Worm (Caenorhabditis elegans) whole organism, L2 larva: ENCODE results near the gene gcy-1.
A peak's percentile ranks its signal among the peaks of the same experiment; 100 is the strongest.

ENCODE experiments used
- C34F6.9 ChIP-seq: fragments of 150-350 bp; optimal IDR thresholded peaks from 2 replicates; lab custom pipeline; 2014; ENCODE audit warnings: missing biosample characterization, missing genetic modification characterization
- F13H6.1 ChIP-seq: sonication (generic microtip); optimal IDR thresholded peaks from 2 replicates; lab custom pipeline; 2016; ENCODE audit warnings: missing genetic modification characterization, missing compliant biosample characterization
- R02D3.7 ChIP-seq: fragments of 150-350 bp; optimal IDR thresholded peaks from 2 replicates; lab custom pipeline; 2014; ENCODE audit warnings: missing biosample characterization, missing genetic modification characterization
- Y55F3AM.14 ChIP-seq: fragments of 200-800 bp; sonication (Bioruptor generic); optimal IDR thresholded peaks from 2 replicates; lab custom pipeline; 2018; ENCODE audit warnings: mild to moderate bottlenecking, missing genetic modification characterization, missing compliant biosample characterization
- ZK546.5 ChIP-seq: sonication (generic microtip); optimal IDR thresholded peaks from 2 replicates; lab custom pipeline; 2017; ENCODE audit warnings: missing biosample characterization, missing genetic modification characterization
- alr-1 ChIP-seq: fragments of 150-350 bp; optimal IDR thresholded peaks from 2 replicates; lab custom pipeline; 2014; ENCODE audit warnings: missing biosample characterization, missing genetic modification characterization
- aly-2 ChIP-seq: fragments of 150-350 bp; optimal IDR thresholded peaks from 2 replicates; lab custom pipeline; 2014; ENCODE audit warnings: missing biosample characterization, missing genetic modification characterization
- ama-1 ChIP-seq: fragments of 150-350 bp; optimal IDR thresholded peaks from 2 replicates; lab custom pipeline; 2018; ENCODE audit warnings: inconsistent platforms
- blmp-1 ChIP-seq: sonication (generic microtip); optimal IDR thresholded peaks from 2 replicates; lab custom pipeline; 2017; ENCODE audit warnings: missing genetic modification characterization, mild to moderate bottlenecking, missing compliant biosample characterization, antibody characterized with exemption, moderate library complexity; ENCODE audit not compliant: insufficient read depth
- ceh-16 ChIP-seq: fragments of 150-350 bp; optimal IDR thresholded peaks from 2 replicates; lab custom pipeline; 2014; ENCODE audit warnings: missing biosample characterization, missing genetic modification characterization
- ceh-82 ChIP-seq: fragments of 150-350 bp; optimal IDR thresholded peaks from 2 replicates; lab custom pipeline; 2014; ENCODE audit warnings: missing biosample characterization, missing genetic modification characterization
- dmd-4 ChIP-seq: sonication (generic microtip); optimal IDR thresholded peaks from 2 replicates; lab custom pipeline; 2017; ENCODE audit warnings: missing biosample characterization, missing genetic modification characterization
- egl-27 ChIP-seq: sonication (generic microtip); optimal IDR thresholded peaks from 3 replicates; lab custom pipeline; 2017; ENCODE audit warnings: missing biosample characterization, missing genetic modification reagents, missing genetic modification characterization
- elt-1 ChIP-seq: fragments of 150-350 bp; optimal IDR thresholded peaks from 2 replicates; lab custom pipeline; 2014; ENCODE audit warnings: missing biosample characterization, missing genetic modification characterization
- fos-1 ChIP-seq: fragments of 150-350 bp; optimal IDR thresholded peaks from 2 replicates; lab custom pipeline; 2014; ENCODE audit warnings: missing biosample characterization, missing genetic modification characterization
- gmeb-1 ChIP-seq: fragments of 150-350 bp; optimal IDR thresholded peaks from 2 replicates; lab custom pipeline; 2014; ENCODE audit warnings: missing biosample characterization, missing genetic modification characterization
- lin-11 ChIP-seq: fragments of 150-350 bp; sonication (generic microtip); optimal IDR thresholded peaks from 2 replicates; lab custom pipeline; 2014; ENCODE audit warnings: missing biosample characterization, missing genetic modification characterization, inconsistent platforms, mixed read lengths
- lin-39 ChIP-seq: fragments of 150-350 bp; optimal IDR thresholded peaks from 2 replicates; lab custom pipeline; 2014; ENCODE audit warnings: missing biosample characterization, missing genetic modification reagents, missing genetic modification characterization
- mab-5 ChIP-seq: fragments of 150-350 bp; optimal IDR thresholded peaks from 2 replicates; lab custom pipeline; 2014; ENCODE audit warnings: missing biosample characterization, missing genetic modification characterization
- mbf-1 ChIP-seq: sonication (generic microtip); optimal IDR thresholded peaks from 2 replicates; lab custom pipeline; 2017; ENCODE audit warnings: missing biosample characterization, missing genetic modification characterization
- nhr-10 ChIP-seq: sonication (generic microtip); optimal IDR thresholded peaks from 2 replicates; lab custom pipeline; 2017; ENCODE audit warnings: missing biosample characterization, missing genetic modification characterization
- nhr-11 ChIP-seq: fragments of 150-350 bp; optimal IDR thresholded peaks from 2 replicates; lab custom pipeline; 2014; ENCODE audit warnings: missing biosample characterization, missing genetic modification characterization
- nhr-129 ChIP-seq: fragments of 150-350 bp; optimal IDR thresholded peaks from 2 replicates; lab custom pipeline; 2014; ENCODE audit warnings: missing biosample characterization, missing genetic modification characterization
- nhr-23 ChIP-seq: fragments of 150-350 bp; optimal IDR thresholded peaks from 2 replicates; lab custom pipeline; 2014; ENCODE audit warnings: missing biosample characterization, missing genetic modification reagents, missing genetic modification characterization
- nhr-25 ChIP-seq: fragments of 150-350 bp; sonication (generic microtip); optimal IDR thresholded peaks from 3 replicates; lab custom pipeline; 2014; ENCODE audit warnings: missing biosample characterization, missing genetic modification characterization
- nhr-6 ChIP-seq: fragments of 150-350 bp; optimal IDR thresholded peaks from 2 replicates; lab custom pipeline; 2014; ENCODE audit warnings: missing biosample characterization, missing genetic modification characterization
- nhr-77 ChIP-seq: fragments of 150-350 bp; optimal IDR thresholded peaks from 2 replicates; lab custom pipeline; 2014; ENCODE audit warnings: missing biosample characterization, missing genetic modification characterization
- sem-4 ChIP-seq: fragments of 150-350 bp; optimal IDR thresholded peaks from 2 replicates; lab custom pipeline; 2014; ENCODE audit warnings: missing biosample characterization, missing genetic modification reagents, missing genetic modification characterization
- skn-1 ChIP-seq: sonication (generic microtip); optimal IDR thresholded peaks from 2 replicates; lab custom pipeline; 2017; ENCODE audit warnings: missing biosample characterization, missing genetic modification characterization
- sma-3 ChIP-seq: sonication (generic microtip); optimal IDR thresholded peaks from 2 replicates; lab custom pipeline; 2016; ENCODE audit warnings: missing genetic modification reagents, missing genetic modification characterization, missing compliant biosample characterization
- sma-9 ChIP-seq, 2 experiments: fragments of 150-350 bp in 1 of 2; sonication (generic microtip) in 1 of 2; optimal IDR thresholded peaks; 2 replicates each; lab custom pipeline; 2014 to 2016; ENCODE audit warnings: missing genetic modification characterization in 2 of 2, mild to moderate bottlenecking in 1 of 2, missing biosample characterization in 1 of 2, missing compliant biosample characterization in 1 of 2, missing genetic modification reagents in 1 of 2, moderate library complexity in 1 of 2
- unc-55 ChIP-seq: fragments of 150-350 bp; sonication (generic microtip); optimal IDR thresholded peaks from 3 replicates; lab custom pipeline; 2014; ENCODE audit warnings: missing biosample characterization, missing genetic modification reagents, missing genetic modification characterization
- unc-62 ChIP-seq: fragments of 150-350 bp; optimal IDR thresholded peaks from 2 replicates; lab custom pipeline; 2014; ENCODE audit warnings: missing biosample characterization, missing genetic modification reagents, missing genetic modification characterization
- ztf-4 ChIP-seq: fragments of 150-350 bp; optimal IDR thresholded peaks from 2 replicates; lab custom pipeline; 2014; ENCODE audit warnings: missing biosample characterization, missing genetic modification characterization

The gcy-1 gene

DNA sequence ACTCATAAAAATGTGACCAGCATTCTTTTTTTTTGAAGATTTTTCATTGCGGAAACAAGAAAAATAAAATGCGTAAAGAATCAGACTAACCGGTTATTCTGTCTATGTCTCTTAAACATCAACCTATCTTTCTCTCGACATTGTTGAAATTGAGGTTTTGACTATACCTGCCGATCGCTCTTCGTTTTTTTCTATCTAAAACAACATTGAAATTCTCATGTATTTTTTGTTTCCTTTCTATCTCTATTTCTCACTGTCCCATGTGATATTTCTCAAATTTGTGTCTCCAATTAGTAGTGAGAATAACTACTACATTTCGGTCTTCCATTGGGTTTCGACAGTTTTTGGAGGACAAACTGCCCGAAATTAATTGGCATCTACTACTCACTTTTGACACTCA is 44.2 kb upstream of the gcy-1 start:
- TF ChIP-seq skn-1 (tag; lab: Kevin White, UChicago) (no peak), ceh-16 (tag; lab: Kevin White, UChicago) (peak; percentile 18), nhr-129 (tag; lab: Kevin White, UChicago) (peak; percentile 9), lin-11 (tag; lab: Kevin White, UChicago) (no peak), ceh-82 (no peak), blmp-1 (tag; lab: Kevin White, UChicago) (peak; percentile 55), sem-4 (tag; lab: Kevin White, UChicago) (no peak), nhr-6 (tag; lab: Kevin White, UChicago) (peak; percentile 44), aly-2 (no peak), sma-9 (GFP tag; optimal IDR thresholded peaks at IDR 0.05; lab: Kevin White, UChicago) (peak; percentile 43), sma-9 (tag; optimal IDR thresholded peaks at IDR 0.05; lab: Kevin White, UChicago) (no peak), nhr-25 (tag; lab: Kevin White, UChicago) (peak; percentile 76), unc-62 (GFP tag; lab: Kevin White, UChicago) (no peak), R02D3.7 (no peak)

DNA sequence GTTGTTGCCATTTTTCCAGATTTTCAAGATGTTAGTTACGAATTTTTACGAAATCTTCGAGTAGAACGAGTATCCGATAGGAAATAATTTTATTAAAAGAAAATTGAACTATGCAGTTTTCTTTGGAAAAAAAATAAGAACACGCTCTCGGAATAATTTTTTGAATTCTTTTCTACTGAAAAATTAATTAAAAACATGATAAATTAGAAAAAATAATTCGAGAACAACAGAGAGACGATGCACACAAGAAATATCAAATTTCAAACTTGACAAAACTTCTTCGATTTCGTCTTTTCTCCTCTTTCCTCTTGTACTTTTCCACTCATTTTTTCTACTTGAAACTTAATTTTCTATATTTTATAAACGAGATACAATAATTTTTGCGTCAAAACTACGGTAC is 43.2 kb upstream of the gcy-1 start, which contains the start of gene F35H8.4:
Gene F35H8.4, minus strand, starts transcription at position 101 of the 400 bp plus-strand sequence.
- no peak for TF ChIP-seq nhr-23 (tag; lab: Kevin White, UChicago)
- no peak for TF ChIP-seq nhr-6 (tag; lab: Kevin White, UChicago)
- TF ChIP-seq sma-9 (GFP tag; optimal IDR thresholded peaks at IDR 0.05; lab: Kevin White, UChicago): no peak
- no peak for TF ChIP-seq sma-9 (tag; optimal IDR thresholded peaks at IDR 0.05; lab: Kevin White, UChicago)
- TF ChIP-seq fos-1 (tag; lab: Kevin White, UChicago): no peak
- TF ChIP-seq elt-1 (tag; lab: Kevin White, UChicago): no peak
- no peak for TF ChIP-seq nhr-77 (tag; lab: Kevin White, UChicago)
- no peak for TF ChIP-seq aly-2
- no peak for TF ChIP-seq egl-27 (tag; lab: Kevin White, UChicago)
- no peak for TF ChIP-seq gmeb-1
- no peak for TF ChIP-seq nhr-25 (tag; lab: Kevin White, UChicago)

DNA sequence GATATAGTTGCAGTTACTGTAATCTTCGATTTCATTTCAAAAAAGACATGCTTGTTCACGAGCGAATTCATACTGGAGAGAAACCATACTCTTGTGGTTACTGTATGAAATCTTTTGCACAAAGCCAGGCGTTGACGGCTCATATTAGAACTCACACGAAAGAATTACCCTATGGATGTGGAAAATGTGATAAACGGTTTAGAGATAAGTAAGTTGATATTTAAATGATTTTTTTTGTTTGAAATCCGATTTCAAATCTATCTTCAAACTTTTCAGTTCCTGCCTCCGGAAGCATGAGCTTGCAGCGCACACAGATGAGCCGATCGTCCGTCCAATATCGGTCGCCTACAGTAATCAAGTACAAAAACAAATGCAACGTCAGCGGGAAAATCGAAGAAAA is 42.2 kb upstream of the gcy-1 start:
- TF ChIP-seq ceh-16 (tag; lab: Kevin White, UChicago) (no peak), nhr-10 (tag; lab: Kevin White, UChicago) (no peak), Y55F3AM.14 (GFP tag; lab: Kevin White, UChicago) (no peak), ceh-82 (no peak), fos-1 (tag; lab: Kevin White, UChicago) (no peak), nhr-11 (tag; lab: Kevin White, UChicago) (no peak), gmeb-1 (no peak), C34F6.9 (tag; lab: Kevin White, UChicago) (no peak), lin-39 (tag; lab: Kevin White, UChicago) (no peak), dmd-4 (tag; lab: Kevin White, UChicago) (no peak), nhr-129 (tag; lab: Kevin White, UChicago) (no peak), unc-55 (GFP tag; lab: Kevin White, UChicago) (no peak)

DNA sequence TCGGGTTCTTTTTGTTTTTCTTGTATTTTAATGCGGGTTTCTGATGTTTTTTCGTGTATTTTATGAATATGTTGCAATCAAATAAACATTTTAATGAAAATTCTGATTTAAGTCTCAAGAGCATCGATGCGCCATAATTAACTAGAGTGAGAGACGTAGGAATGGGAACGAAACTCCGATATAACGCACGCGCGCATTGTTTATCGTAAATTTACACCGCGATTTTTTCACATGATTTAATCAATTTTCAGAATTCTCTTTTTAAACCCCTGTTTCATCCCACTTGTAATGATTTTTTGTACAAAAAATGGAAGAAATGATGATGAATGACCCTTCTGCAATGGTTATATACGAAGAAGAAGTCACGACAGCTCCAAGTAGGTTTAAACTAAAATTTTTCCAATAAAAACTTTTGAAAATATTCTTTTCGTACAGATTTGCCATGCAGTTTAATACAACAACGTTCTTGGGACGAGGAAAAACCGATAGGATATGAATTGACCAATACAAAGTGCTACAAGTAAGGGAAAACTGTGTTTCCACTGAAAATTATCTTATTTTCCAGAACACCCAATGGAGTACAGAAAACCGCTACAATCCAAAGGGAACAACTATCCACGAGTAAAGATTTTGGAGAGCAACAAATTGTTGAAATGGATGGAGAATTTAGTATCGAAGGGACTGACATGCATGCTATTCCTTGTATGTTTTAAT is 40.9 kb upstream of the gcy-1 start, which contains the start of gene zfp-2:
Gene zfp-2, plus strand, starts transcription at position 214 of the 714 bp plus-strand sequence.
- TF ChIP-seq nhr-25 (tag; lab: Kevin White, UChicago): peak; percentile 16
- TF ChIP-seq sma-9 (GFP tag; optimal IDR thresholded peaks at IDR 0.05; lab: Kevin White, UChicago): no peak
- no peak for TF ChIP-seq sma-9 (tag; optimal IDR thresholded peaks at IDR 0.05; lab: Kevin White, UChicago)
- TF ChIP-seq R02D3.7: peak; percentile 28
- TF ChIP-seq sma-3 (GFP tag; lab: Kevin White, UChicago): no peak
- TF ChIP-seq unc-55 (GFP tag; lab: Kevin White, UChicago): no peak
- TF ChIP-seq nhr-129 (tag; lab: Kevin White, UChicago): peak; percentile 13
- no peak for TF ChIP-seq alr-1 (tag; lab: Kevin White, UChicago)
- TF ChIP-seq C34F6.9 (tag; lab: Kevin White, UChicago): peak; percentile 40

DNA sequence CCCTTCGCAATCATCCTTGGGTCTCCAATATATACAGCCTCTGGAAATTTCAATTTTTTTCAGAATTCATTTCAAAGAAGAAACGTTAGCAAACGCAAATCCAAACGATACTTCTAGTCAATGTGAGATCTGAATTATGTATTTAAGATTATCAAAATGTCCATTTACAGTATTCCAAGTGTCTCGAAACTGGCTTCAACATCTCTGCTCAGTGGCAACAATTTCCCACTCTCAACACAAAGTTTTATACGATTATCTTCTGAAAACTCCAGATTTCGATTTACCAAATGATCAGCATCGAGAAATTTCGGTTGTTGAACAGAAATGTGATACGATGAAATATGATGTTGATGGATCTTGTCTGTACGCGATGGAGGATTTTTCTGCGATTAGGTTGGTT is 39.8 kb upstream of the gcy-1 start:
- TF ChIP-seq aly-2: no peak
- no peak for TF ChIP-seq ztf-4 (tag; lab: Kevin White, UChicago)
- no peak for TF ChIP-seq F13H6.1 (tag; lab: Kevin White, UChicago)
- no peak for TF ChIP-seq unc-55 (GFP tag; lab: Kevin White, UChicago)
- no peak for TF ChIP-seq mab-5 (tag; lab: Kevin White, UChicago)
- TF ChIP-seq ZK546.5 (tag; lab: Kevin White, UChicago): no peak
- TF ChIP-seq lin-39 (tag; lab: Kevin White, UChicago): no peak
- TF ChIP-seq ama-1 (lab: Kevin White, UChicago): no peak
- TF ChIP-seq mbf-1: no peak
- no peak for TF ChIP-seq R02D3.7
- TF ChIP-seq, all 48 proteins: peak for 0
